Fruit fly (Drosophila melanogaster) whole organism, pupa: Measurements from ENCODE around the gene Egfrap.

ENCODE experiments used
- CG10348 ChIP-seq: fragments of 200-800 bp; sonication (Bioruptor generic); IDR thresholded peaks from 2 replicates; pipeline ENCODE4 v1.3.6; 2022; ENCODE audit warnings: missing biosample characterization, missing genetic modification characterization
- CG12605 ChIP-seq: fragments of 200-800 bp; sonication (Bioruptor generic); IDR thresholded peaks from 2 replicates; pipeline ENCODE4 v1.3.6; 2022; ENCODE audit warnings: missing biosample characterization, missing genetic modification characterization
- CG13204 ChIP-seq: fragments of 200-800 bp; sonication (Bioruptor generic); optimal IDR thresholded peaks from 2 replicates; lab custom pipeline; 2018; ENCODE audit warnings: missing biosample characterization, mild to moderate bottlenecking, missing genetic modification characterization, moderate library complexity
- CG14655 ChIP-seq: fragments of 200-800 bp; sonication (Bioruptor generic); optimal IDR thresholded peaks from 3 replicates; lab custom pipeline; 2017; ENCODE audit warnings: mild to moderate bottlenecking, missing biosample characterization, missing genetic modification reagents, missing genetic modification characterization
- CG15710 ChIP-seq: fragments of 200-800 bp; sonication (Bioruptor generic); optimal IDR thresholded peaks from 2 replicates; lab custom pipeline; 2018; ENCODE audit warnings: missing biosample characterization, mild to moderate bottlenecking, missing genetic modification characterization, moderate library complexity
- CG17806 ChIP-seq: fragments of 200-800 bp; sonication (Bioruptor generic); optimal IDR thresholded peaks from 2 replicates; lab custom pipeline; 2018; ENCODE audit warnings: missing biosample characterization, mild to moderate bottlenecking, missing genetic modification characterization, moderate library complexity
- CG32121 ChIP-seq: fragments of 200-800 bp; sonication (Bioruptor generic); IDR thresholded peaks from 2 replicates; pipeline ENCODE4 v1.3.6; 2022; ENCODE audit warnings: missing biosample characterization, missing genetic modification characterization
- CG34367 ChIP-seq: fragments of 200-800 bp; sonication (Bioruptor generic); optimal IDR thresholded peaks from 2 replicates; lab custom pipeline; 2018; ENCODE audit warnings: missing biosample characterization, mild to moderate bottlenecking, missing genetic modification characterization
- CG4496 ChIP-seq: fragments of 200-800 bp; sonication (Bioruptor generic); IDR thresholded peaks from 3 replicates; pipeline ENCODE4 v1.3.6; 2022; ENCODE audit warnings: missing biosample characterization, missing genetic modification characterization
- CG8159 ChIP-seq: fragments of 200-800 bp; sonication (Bioruptor generic); optimal IDR thresholded peaks from 3 replicates; lab custom pipeline; 2018; ENCODE audit warnings: missing biosample characterization, mild to moderate bottlenecking, missing genetic modification characterization, moderate library complexity
- CG8301 ChIP-seq: fragments of 200-800 bp; sonication (Bioruptor generic); optimal IDR thresholded peaks from 2 replicates; lab custom pipeline; 2018; ENCODE audit warnings: missing biosample characterization, mild to moderate bottlenecking, missing genetic modification characterization
- CG9948 ChIP-seq: fragments of 200-800 bp; sonication (Bioruptor generic); optimal IDR thresholded peaks from 2 replicates; lab custom pipeline; 2018; ENCODE audit warnings: missing biosample characterization, mild to moderate bottlenecking, missing genetic modification characterization, moderate library complexity
- D1 ChIP-seq: fragments of 200-800 bp; sonication (Bioruptor generic); optimal IDR thresholded peaks from 2 replicates; lab custom pipeline; 2018; ENCODE audit warnings: missing biosample characterization, mild to moderate bottlenecking, missing genetic modification characterization, moderate library complexity
- EcR ChIP-seq: fragments of 200-800 bp; sonication (Bioruptor generic); optimal IDR thresholded peaks from 3 replicates; lab custom pipeline; 2019; ENCODE audit warnings: missing biosample characterization, missing genetic modification characterization, mild to moderate bottlenecking, moderate library complexity, missing genetic modification reagents
- Ets98B ChIP-seq: fragments of 200-800 bp; sonication (Bioruptor generic); IDR thresholded peaks from 2 replicates; pipeline ENCODE4 v1.3.6; 2022; ENCODE audit warnings: missing biosample characterization, missing genetic modification characterization
- Pif1A ChIP-seq: fragments of 200-800 bp; sonication (Bioruptor generic); optimal IDR thresholded peaks from 3 replicates; lab custom pipeline; 2016; ENCODE audit warnings: missing biosample characterization, missing genetic modification characterization
- Pif1B ChIP-seq: fragments of 200-800 bp; sonication (Bioruptor generic); optimal IDR thresholded peaks from 3 replicates; lab custom pipeline; 2016; ENCODE audit warnings: missing biosample characterization, missing genetic modification characterization
- Snoo ChIP-seq: fragments of 200-800 bp; sonication (Bioruptor generic); optimal IDR thresholded peaks from 3 replicates; lab custom pipeline; 2017; ENCODE audit warnings: missing biosample characterization, mild to moderate bottlenecking, missing genetic modification characterization, inconsistent platforms
- fd96Ca ChIP-seq: fragments of 200-800 bp; sonication (Bioruptor generic); IDR thresholded peaks from 3 replicates; pipeline ENCODE4 v1.3.6; 2022; ENCODE audit warnings: missing biosample characterization, missing genetic modification characterization
- gl ChIP-seq: fragments of 200-800 bp; sonication (Bioruptor generic); optimal IDR thresholded peaks from 2 replicates; lab custom pipeline; 2018; ENCODE audit warnings: missing biosample characterization, mild to moderate bottlenecking, missing genetic modification characterization
- rn ChIP-seq: fragments of 200-800 bp; sonication (Bioruptor generic); IDR thresholded peaks from 2 replicates; pipeline ENCODE4 v1.3.6; 2022; ENCODE audit warnings: missing biosample characterization, missing genetic modification characterization

Gene Egfrap

dm6 chr3L:5943348-5943904 is 7.0 kb downstream of the Egfrap start:
- TF ChIP-seq CG4496 (GFP tag; lab: Robert Waterston, UW) (peak; percentile 61; the same call in 1 of the 3 replicates), D1 (tag; lab: Kevin White, UChicago) (no peak), rn (GFP tag; lab: Robert Waterston, UW) (no peak), CG15710 (peak; percentile 14), Ets98B (GFP tag; lab: Robert Waterston, UW) (no peak), gl (tag; lab: Kevin White, UChicago) (peak; percentile 51), CG17806 (tag; lab: Kevin White, UChicago) (peak; percentile 20), CG34367 (peak; percentile 13), CG8301 (tag; lab: Kevin White, UChicago) (peak; percentile 39), CG9948 (tag; lab: Kevin White, UChicago) (peak; percentile 16), Snoo (tag; lab: Kevin White, UChicago) (no peak), CG32121 (no peak), Pif1A (peak; percentile 70), CG14655 (GFP tag; lab: Kevin White, UChicago) (peak; percentile 46), CG13204 (peak; percentile 75), CG10348 (no peak), CG8159 (tag; lab: Kevin White, UChicago) (peak; percentile 41), Pif1B (peak; percentile 54), fd96Ca (GFP tag; lab: Robert Waterston, UW) (peak; percentile 34; the same call in 1 of the 3 replicates), EcR (peak; percentile 71), CG12605 (GFP tag; lab: Robert Waterston, UW) (no peak; the same call in none of the 2 replicates)

dm6 chr3L:5941508-5941907 is 8.9 kb downstream of the Egfrap start:
- TF ChIP-seq Ets98B (GFP tag; lab: Robert Waterston, UW) (0 out of 2 replicates have a peak, but pooled peaks have one; percentile 5), CG13204 (no peak), CG8159 (tag; lab: Kevin White, UChicago) (peak; percentile 43), CG17806 (tag; lab: Kevin White, UChicago) (peak; percentile 65), CG32121 (no peak), CG9948 (tag; lab: Kevin White, UChicago) (peak; percentile 43), CG14655 (GFP tag; lab: Kevin White, UChicago) (peak; percentile 27), CG8301 (tag; lab: Kevin White, UChicago) (no peak), gl (tag; lab: Kevin White, UChicago) (no peak), EcR (peak; percentile 9), CG4496 (GFP tag; lab: Robert Waterston, UW) (peak; percentile 43; the same call in 1 of the 3 replicates), Pif1A (peak; percentile 33), Pif1B (peak; percentile 13), D1 (tag; lab: Kevin White, UChicago) (no peak), fd96Ca (GFP tag; lab: Robert Waterston, UW) (peak; percentile 39; the same call in 1 of the 3 replicates), CG15710 (peak; percentile 66), CG12605 (GFP tag; lab: Robert Waterston, UW) (peak; percentile 8; the same call in 1 of the 2 replicates), CG34367 (peak; percentile 29), rn (GFP tag; lab: Robert Waterston, UW) (no peak), Snoo (tag; lab: Kevin White, UChicago) (no peak), CG10348 (no peak)

dm6 chr3L:5941086-5941485 is 9.4 kb downstream of the Egfrap start:
- TF ChIP-seq CG4496 (GFP tag; lab: Robert Waterston, UW) (peak; percentile 52; the same call in 2 of the 3 replicates), Pif1B (peak; percentile 23), fd96Ca (GFP tag; lab: Robert Waterston, UW) (no peak), CG10348 (no peak), D1 (tag; lab: Kevin White, UChicago) (no peak), Ets98B (GFP tag; lab: Robert Waterston, UW) (no peak; the same call in 1 of the 2 replicates), CG8301 (tag; lab: Kevin White, UChicago) (peak; percentile 22), CG12605 (GFP tag; lab: Robert Waterston, UW) (peak; percentile 39; the same call in 1 of the 2 replicates), CG13204 (no peak), EcR (no peak), CG14655 (GFP tag; lab: Kevin White, UChicago) (peak; percentile 49), CG32121 (no peak), CG15710 (peak; percentile 41), CG17806 (tag; lab: Kevin White, UChicago) (peak; percentile 56), Snoo (tag; lab: Kevin White, UChicago) (no peak), Pif1A (peak; percentile 16), rn (GFP tag; lab: Robert Waterston, UW) (no peak), CG8159 (tag; lab: Kevin White, UChicago) (peak; percentile 61), CG9948 (tag; lab: Kevin White, UChicago) (peak; percentile 57), CG34367 (peak; percentile 20), gl (tag; lab: Kevin White, UChicago) (no peak)

dm6 chr3L:5940431-5940830 is 10.0 kb downstream of the Egfrap start:
- TF ChIP-seq gl (tag; lab: Kevin White, UChicago) (no peak), CG10348 (no peak), CG14655 (GFP tag; lab: Kevin White, UChicago) (peak; percentile 33), Ets98B (GFP tag; lab: Robert Waterston, UW) (0 out of 2 replicates have a peak, but pooled peaks have one; percentile 19), CG9948 (tag; lab: Kevin White, UChicago) (peak; percentile 21), CG32121 (0 out of 2 replicates have a peak, but pooled peaks have one; percentile 18), CG34367 (no peak), D1 (tag; lab: Kevin White, UChicago) (no peak), Pif1B (no peak), CG15710 (no peak), Snoo (tag; lab: Kevin White, UChicago) (no peak), fd96Ca (GFP tag; lab: Robert Waterston, UW) (no peak), CG8159 (tag; lab: Kevin White, UChicago) (no peak), CG17806 (tag; lab: Kevin White, UChicago) (no peak), CG12605 (GFP tag; lab: Robert Waterston, UW) (no peak), CG4496 (GFP tag; lab: Robert Waterston, UW) (0 out of 3 replicates have a peak, but pooled peaks have one; percentile 15), Pif1A (no peak), EcR (no peak), CG13204 (no peak), CG8301 (tag; lab: Kevin White, UChicago) (peak; percentile 11)
